Fruit fly (Drosophila melanogaster): ENCODE data around the gene CG32263.

The CG32263 gene

DNA sequence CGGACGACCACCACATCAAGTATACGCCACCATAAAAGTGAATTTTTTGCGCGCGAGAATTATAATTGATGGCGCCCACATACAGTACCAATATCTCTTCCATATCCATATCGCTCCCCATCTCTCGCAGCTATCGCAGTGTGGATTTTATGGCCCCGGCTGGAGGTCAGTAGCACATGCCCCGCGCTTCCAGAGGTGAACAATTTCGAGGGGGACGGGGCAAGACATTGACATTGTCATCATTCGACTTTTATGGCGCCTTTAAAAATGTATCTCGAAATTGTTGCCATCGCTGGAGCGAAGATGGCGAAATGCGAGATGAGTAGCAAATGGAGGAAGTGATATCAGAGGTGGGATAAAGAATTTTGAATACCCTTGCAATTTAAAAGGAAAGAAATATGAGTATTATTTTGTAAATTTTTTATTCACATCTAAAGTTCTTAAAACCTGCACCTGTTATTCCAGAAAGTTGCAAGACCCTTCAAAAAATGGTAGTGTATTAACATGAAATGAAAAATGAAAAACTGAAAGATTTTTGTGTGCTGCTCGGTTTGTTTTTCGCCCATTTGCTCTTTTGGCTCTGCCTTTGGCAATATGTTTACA, 50.4 kb downstream of the CG32263 start (continued):
- TF ChIP-seq CG7928 (GFP tag; optimal IDR thresholded peaks at IDR 0.05) = no peak
- TF ChIP-seq chm (GFP tag; IDR thresholded peaks at IDR 0.05) = no peak
- peak; percentile 28 for TF ChIP-seq sug (tag; optimal IDR thresholded peaks at IDR 0.05)
- no peak for TF ChIP-seq dmrt11E (tag; optimal IDR thresholded peaks at IDR 0.05)
- TF ChIP-seq Fer3 (tag; optimal IDR thresholded peaks at IDR 0.05) = peak; percentile 11
- no peak for TF ChIP-seq CG6254 (GFP tag; optimal IDR thresholded peaks at IDR 0.05)
- TF ChIP-seq CG1603 (tag; optimal IDR thresholded peaks at IDR 0.05) = no peak
- no peak for TF ChIP-seq CG7745 (tag; optimal IDR thresholded peaks at IDR 0.05)
- TF ChIP-seq nau (GFP tag; optimal IDR thresholded peaks at IDR 0.05) = peak; percentile 80
- TF ChIP-seq CG11085 (GFP tag; IDR thresholded peaks at IDR 0.05) = 0 out of 2 replicates have a peak, but pooled peaks have one; percentile 34
- TF ChIP-seq Chrac-16 (GFP tag; optimal IDR thresholded peaks at IDR 0.05) = no peak
- no peak for TF ChIP-seq h (optimal IDR thresholded peaks at IDR 0.05)
- TF ChIP-seq CG7839 (tag; optimal IDR thresholded peaks at IDR 0.05) = peak; percentile 49
- no peak for TF ChIP-seq CG11093 (GFP tag; IDR thresholded peaks at IDR 0.05)
- TF ChIP-seq tup (GFP tag; optimal IDR thresholded peaks at IDR 0.05) = no peak
- TF ChIP-seq cas (GFP tag; IDR thresholded peaks at IDR 0.05) = no peak
- TF ChIP-seq CG9609 (GFP tag; optimal IDR thresholded peaks at IDR 0.05) = no peak
- TF ChIP-seq Spps (tag; optimal IDR thresholded peaks at IDR 0.05) = no peak
- peak; percentile 7 for TF ChIP-seq shn (GFP tag; optimal IDR thresholded peaks at IDR 0.05)
- TF ChIP-seq CG10654 (GFP tag; optimal IDR thresholded peaks at IDR 0.05) = no peak
- TF ChIP-seq lmd (GFP tag; IDR thresholded peaks at IDR 0.05) = peak; percentile 58
- TF ChIP-seq CG17359 (tag; optimal IDR thresholded peaks at IDR 0.05) = peak; percentile 41
- no peak for TF ChIP-seq CG2875 (GFP tag; optimal IDR thresholded peaks at IDR 0.05)
- no peak for TF ChIP-seq prd (optimal IDR thresholded peaks at IDR 0.05)
- no peak for TF ChIP-seq prd (GFP tag; IDR thresholded peaks at IDR 0.05)
- no peak for TF ChIP-seq CG1024 (GFP tag; IDR thresholded peaks at IDR 0.05)
- TF ChIP-seq Hmx (GFP tag; optimal IDR thresholded peaks at IDR 0.05) = no peak
- TF ChIP-seq CG10209 (GFP tag; optimal IDR thresholded peaks at IDR 0.05) = peak; percentile 3
- TF ChIP-seq Lpt (GFP tag; optimal IDR thresholded peaks at IDR 0.05) = no peak
- no peak for TF ChIP-seq Dfd (GFP tag; optimal IDR thresholded peaks at IDR 0.05)
- peak; percentile 25 for TF ChIP-seq schlank (tag; optimal IDR thresholded peaks at IDR 0.05)
- peak; percentile 80 for TF ChIP-seq Med (GFP tag)
- no peak for TF ChIP-seq CG31388 (GFP tag; optimal IDR thresholded peaks at IDR 0.05)
- peak; percentile 69 for TF ChIP-seq sens (GFP tag)
- no peak for TF ChIP-seq luna (GFP tag; optimal IDR thresholded peaks at IDR 0.05)
- TF ChIP-seq Elba2 (GFP tag; optimal IDR thresholded peaks at IDR 0.05) = no peak
- no peak for TF ChIP-seq Neu2 (GFP tag; optimal IDR thresholded peaks at IDR 0.05; ENCODE audit: borderline replicate concordance)
- no peak for TF ChIP-seq Sry-δ (GFP tag; optimal IDR thresholded peaks at IDR 0.05)
- TF ChIP-seq ssp (GFP tag; IDR thresholded peaks at IDR 0.05) = no peak
- no peak for TF ChIP-seq Bgb (GFP tag; IDR thresholded peaks at IDR 0.05; ENCODE audit: partially characterized antibody)
- 0 out of 3 replicates have a peak, but pooled peaks have one; percentile 16 for TF ChIP-seq CG2889 (GFP tag; IDR thresholded peaks at IDR 0.05)
- TF ChIP-seq trh (GFP tag; optimal IDR thresholded peaks at IDR 0.05) = peak; percentile 17
- TF ChIP-seq CG9727 (GFP tag; optimal IDR thresholded peaks at IDR 0.05) = peak; percentile 9
- peak; percentile 0 for TF ChIP-seq phol (tag; optimal IDR thresholded peaks at IDR 0.05)
- TF ChIP-seq Hey (tag; optimal IDR thresholded peaks at IDR 0.05) = no peak
- TF ChIP-seq nom (GFP tag; optimal IDR thresholded peaks at IDR 0.05) = no peak
- TF ChIP-seq sr (GFP tag; IDR thresholded peaks at IDR 0.05) = peak; percentile 56; the same call in 2 of the 3 replicates
- TF ChIP-seq CG30431 (GFP tag; optimal IDR thresholded peaks at IDR 0.05) = no peak
- TF ChIP-seq wdn (GFP tag; IDR thresholded peaks at IDR 0.05) = no peak
- no peak for TF ChIP-seq otp (GFP tag; IDR thresholded peaks at IDR 0.05)
- TF ChIP-seq Lhr (GFP tag; optimal IDR thresholded peaks at IDR 0.05) = no peak

All from whole organism, embryonic.